Worm (Caenorhabditis elegans) whole organism, L3 larva: Measurements from ENCODE around the gene Y49F6B.14.

ENCODE experiments used
- R02D3.7 ChIP-seq: fragments of 150-350 bp; optimal IDR thresholded peaks from 2 replicates; lab custom pipeline; 2014; ENCODE audit warnings: missing biosample characterization, missing genetic modification characterization
- aly-2 ChIP-seq: fragments of 150-350 bp; optimal IDR thresholded peaks from 2 replicates; lab custom pipeline; 2014; ENCODE audit warnings: missing biosample characterization, missing genetic modification characterization
- ama-1 ChIP-seq: fragments of 150-350 bp; optimal IDR thresholded peaks from 2 replicates; lab custom pipeline; 2018
- ceh-16 ChIP-seq: sonication (generic microtip); optimal IDR thresholded peaks from 2 replicates; lab custom pipeline; 2017; ENCODE audit warnings: missing biosample characterization, missing genetic modification characterization
- ceh-28 ChIP-seq: fragments of 150-350 bp; optimal IDR thresholded peaks from 2 replicates; lab custom pipeline; 2014; ENCODE audit warnings: missing biosample characterization, missing genetic modification reagents, missing genetic modification characterization
- ceh-82 ChIP-seq: fragments of 150-350 bp; optimal IDR thresholded peaks from 2 replicates; lab custom pipeline; 2014; ENCODE audit warnings: missing biosample characterization, missing genetic modification characterization
- ceh-9 ChIP-seq: sonication (generic microtip); optimal IDR thresholded peaks from 2 replicates; lab custom pipeline; 2018; ENCODE audit warnings: missing biosample characterization, missing genetic modification characterization
- daf-12 ChIP-seq: fragments of 150-350 bp; optimal IDR thresholded peaks from 2 replicates; lab custom pipeline; 2014; ENCODE audit warnings: missing biosample characterization, missing genetic modification reagents, missing genetic modification characterization
- egl-27 ChIP-seq: sonication (generic microtip); optimal IDR thresholded peaks from 4 replicates; lab custom pipeline; 2017; ENCODE audit warnings: missing biosample characterization, missing genetic modification reagents, missing genetic modification characterization
- egl-5 ChIP-seq: fragments of 150-350 bp; optimal IDR thresholded peaks from 2 replicates; lab custom pipeline; 2017; ENCODE audit warnings: missing biosample characterization, missing genetic modification reagents, missing genetic modification characterization, inconsistent platforms
- elt-2 ChIP-seq: sonication (generic microtip); optimal IDR thresholded peaks from 2 replicates; lab custom pipeline; 2016; ENCODE audit warnings: missing genetic modification reagents, mild to moderate bottlenecking, missing genetic modification characterization, missing compliant biosample characterization
- elt-3 ChIP-seq, 3 experiments: fragments of 150-350 bp in 1 of 3; sonication (generic microtip) in 2 of 3; optimal IDR thresholded peaks; 2 replicates in 2 of 3; 4 replicates in 1 of 3; lab custom pipeline; 2014 to 2017; ENCODE audit warnings: missing biosample characterization in 3 of 3, missing genetic modification characterization in 3 of 3
- eor-1 ChIP-seq, 2 experiments: fragments of 150-350 bp; optimal IDR thresholded peaks; 2 replicates each; lab custom pipeline; 2014 to 2018; ENCODE audit warnings: missing biosample characterization in 2 of 2, missing genetic modification characterization in 2 of 2
- fkh-10 ChIP-seq: sonication (generic microtip); optimal IDR thresholded peaks from 2 replicates; lab custom pipeline; 2017; ENCODE audit warnings: missing biosample characterization, missing genetic modification reagents, missing genetic modification characterization
- fkh-2 ChIP-seq: fragments of 150-350 bp; optimal IDR thresholded peaks from 2 replicates; lab custom pipeline; 2014; ENCODE audit warnings: missing biosample characterization, missing genetic modification reagents, missing genetic modification characterization
- fos-1 ChIP-seq: fragments of 150-350 bp; optimal IDR thresholded peaks from 2 replicates; lab custom pipeline; 2014; ENCODE audit warnings: missing biosample characterization, missing genetic modification characterization
- hmg-11 ChIP-seq: sonication (generic microtip); optimal IDR thresholded peaks from 2 replicates; lab custom pipeline; 2016; ENCODE audit warnings: missing genetic modification characterization, missing compliant biosample characterization
- jun-1 ChIP-seq: fragments of 150-350 bp; optimal IDR thresholded peaks from 2 replicates; lab custom pipeline; 2014; ENCODE audit warnings: missing biosample characterization, missing genetic modification reagents, missing genetic modification characterization
- lin-15B ChIP-seq: fragments of 150-350 bp; optimal IDR thresholded peaks from 2 replicates; lab custom pipeline; 2014; ENCODE audit warnings: missing biosample characterization, missing genetic modification characterization
- lin-39 ChIP-seq: fragments of 150-350 bp; optimal IDR thresholded peaks from 2 replicates; lab custom pipeline; 2018; ENCODE audit warnings: missing biosample characterization, missing genetic modification reagents, missing genetic modification characterization
- lsy-12 ChIP-seq: sonication (generic microtip); optimal IDR thresholded peaks from 2 replicates; lab custom pipeline; 2016; ENCODE audit warnings: mild to moderate bottlenecking, missing genetic modification characterization, missing compliant biosample characterization
- mdl-1 ChIP-seq: fragments of 150-350 bp; optimal IDR thresholded peaks from 2 replicates; lab custom pipeline; 2014; ENCODE audit warnings: missing biosample characterization, missing genetic modification characterization
- mml-1 ChIP-seq: fragments of 150-350 bp; sonication (generic microtip); optimal IDR thresholded peaks from 3 replicates; lab custom pipeline; 2014; ENCODE audit warnings: missing biosample characterization, missing genetic modification characterization
- nfya-1 ChIP-seq: sonication (generic microtip); optimal IDR thresholded peaks from 2 replicates; lab custom pipeline; 2017; ENCODE audit warnings: missing genetic modification characterization, mild to moderate bottlenecking, missing compliant biosample characterization, antibody characterized with exemption, moderate library complexity; ENCODE audit not compliant: insufficient read depth
- nhr-11 ChIP-seq: fragments of 150-350 bp; optimal IDR thresholded peaks from 2 replicates; lab custom pipeline; 2014; ENCODE audit warnings: missing biosample characterization, missing genetic modification characterization
- nhr-12 ChIP-seq: fragments of 150-350 bp; optimal IDR thresholded peaks from 2 replicates; lab custom pipeline; 2014; ENCODE audit warnings: missing biosample characterization, missing genetic modification characterization
- nhr-23 ChIP-seq: fragments of 150-350 bp; optimal IDR thresholded peaks from 2 replicates; lab custom pipeline; 2014; ENCODE audit warnings: missing biosample characterization, missing genetic modification reagents, missing genetic modification characterization
- nhr-237 ChIP-seq: fragments of 150-350 bp; optimal IDR thresholded peaks from 2 replicates; lab custom pipeline; 2014; ENCODE audit warnings: missing biosample characterization, missing genetic modification characterization
- nhr-25 ChIP-seq: sonication (generic microtip); optimal IDR thresholded peaks from 2 replicates; lab custom pipeline; 2017; ENCODE audit warnings: missing biosample characterization, missing genetic modification characterization
- nhr-28 ChIP-seq: fragments of 150-350 bp; optimal IDR thresholded peaks from 2 replicates; lab custom pipeline; 2014; ENCODE audit warnings: missing biosample characterization, missing genetic modification characterization
- nhr-43 ChIP-seq: sonication (generic microtip); optimal IDR thresholded peaks from 2 replicates; lab custom pipeline; 2016; ENCODE audit warnings: mild to moderate bottlenecking, missing genetic modification characterization, missing compliant biosample characterization; ENCODE audit not compliant: poor library complexity, severe bottlenecking
- nhr-76 ChIP-seq: fragments of 150-350 bp; sonication (generic microtip); optimal IDR thresholded peaks from 5 replicates; lab custom pipeline; 2014; ENCODE audit warnings: missing biosample characterization, missing genetic modification characterization
- nhr-77 ChIP-seq: fragments of 150-350 bp; optimal IDR thresholded peaks from 2 replicates; lab custom pipeline; 2014; ENCODE audit warnings: missing biosample characterization, missing genetic modification characterization
- pha-4 ChIP-seq: fragments of 150-350 bp; optimal IDR thresholded peaks from 2 replicates; lab custom pipeline; 2014; ENCODE audit warnings: missing biosample characterization, missing genetic modification reagents, missing genetic modification characterization
- pqm-1 ChIP-seq: fragments of 150-350 bp; optimal IDR thresholded peaks from 2 replicates; lab custom pipeline; 2017; ENCODE audit warnings: missing biosample characterization, missing genetic modification characterization, inconsistent platforms
- sea-2 ChIP-seq: fragments of 150-350 bp; sonication (generic microtip); optimal IDR thresholded peaks from 4 replicates; lab custom pipeline; 2014; ENCODE audit warnings: missing biosample characterization, missing genetic modification reagents, missing genetic modification characterization
- skn-1 ChIP-seq: fragments of 150-350 bp; optimal IDR thresholded peaks from 2 replicates; lab custom pipeline; 2014; ENCODE audit warnings: missing biosample characterization, missing genetic modification characterization
- snpc-4 ChIP-seq: fragments of 150-350 bp; optimal IDR thresholded peaks from 2 replicates; lab custom pipeline; 2014; ENCODE audit warnings: missing biosample characterization, missing genetic modification characterization
- unc-62 ChIP-seq: fragments of 150-350 bp; sonication (generic microtip); optimal IDR thresholded peaks from 4 replicates; lab custom pipeline; 2014; ENCODE audit warnings: missing biosample characterization, missing genetic modification reagents, missing genetic modification characterization
- zag-1 ChIP-seq: fragments of 150-350 bp; optimal IDR thresholded peaks from 2 replicates; lab custom pipeline; 2014; ENCODE audit warnings: missing biosample characterization, missing genetic modification characterization
- ztf-11 ChIP-seq: fragments of 150-350 bp; optimal IDR thresholded peaks from 2 replicates; lab custom pipeline; 2014; ENCODE audit warnings: missing biosample characterization, missing genetic modification characterization
- ztf-4 ChIP-seq: fragments of 150-350 bp; optimal IDR thresholded peaks from 2 replicates; lab custom pipeline; 2014; ENCODE audit warnings: missing biosample characterization, missing genetic modification characterization

The Y49F6B.14 gene

DNA sequence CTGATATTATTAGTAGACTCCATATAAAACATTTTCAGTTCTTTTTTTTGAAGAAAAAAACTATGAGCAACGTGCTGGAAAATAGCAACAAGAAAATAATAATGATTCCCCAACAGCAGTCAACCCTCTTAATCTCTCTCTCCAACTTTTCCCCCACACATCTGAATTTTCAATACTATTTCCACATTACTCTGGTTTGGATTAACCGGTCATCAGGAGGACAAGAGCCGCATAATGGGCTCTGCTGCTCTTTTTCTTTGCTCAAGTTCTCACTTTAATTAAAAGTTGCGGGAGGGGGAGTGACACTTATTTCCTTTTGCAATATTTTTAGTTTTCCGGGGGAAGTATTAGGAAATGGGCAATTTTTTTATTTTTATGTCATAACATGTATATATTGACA, 12.2 kb upstream of the Y49F6B.14 start:
- no peak for TF ChIP-seq nhr-12 (tag; lab: Kevin White, UChicago)
- TF ChIP-seq nfya-1: no peak
- TF ChIP-seq nhr-43 (tag; lab: Kevin White, UChicago): no peak
- TF ChIP-seq skn-1 (tag; lab: Kevin White, UChicago): no peak
- no peak for TF ChIP-seq egl-5 (tag; lab: Kevin White, UChicago)
- no peak for TF ChIP-seq nhr-11
- TF ChIP-seq nhr-77 (tag; lab: Kevin White, UChicago): no peak
- no peak for TF ChIP-seq zag-1 (tag; lab: Kevin White, UChicago)
- TF ChIP-seq sea-2 (GFP tag; lab: Kevin White, UChicago): no peak
- no peak for TF ChIP-seq jun-1
- no peak for TF ChIP-seq aly-2 (tag; lab: Kevin White, UChicago)
- no peak for TF ChIP-seq eor-1 (tag; optimal IDR thresholded peaks at IDR 0.05; lab: Kevin White, UChicago)
- no peak for TF ChIP-seq nhr-237
- TF ChIP-seq, all 47 proteins: peak for 0

DNA sequence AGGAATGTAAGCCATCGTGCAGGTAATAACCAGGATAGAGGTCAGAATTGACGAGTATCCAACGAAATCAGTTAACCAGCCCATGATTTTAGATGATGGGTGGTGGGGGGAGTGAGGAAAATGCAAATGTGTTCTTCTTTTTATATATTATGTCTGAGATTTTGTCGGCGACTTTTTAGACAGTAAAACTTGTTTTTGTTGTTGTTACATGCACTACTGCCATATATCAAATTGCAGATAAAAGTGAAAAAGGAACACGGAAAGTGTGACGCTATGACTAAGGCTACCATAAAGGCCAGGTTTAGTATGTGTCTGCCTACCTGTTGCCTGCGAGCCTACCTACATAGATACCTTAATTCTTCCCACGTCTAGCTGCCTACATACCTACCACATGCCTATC, 8.8 kb upstream of the Y49F6B.14 start, which contains the start of gene col-72:
TSS of gene col-72 (minus strand) at position 101 of the 400 bp plus-strand sequence.
- TF ChIP-seq ama-1 (lab: Kevin White, UChicago) (no peak), nhr-23 (tag; lab: Kevin White, UChicago) (no peak), pqm-1 (tag; lab: Kevin White, UChicago) (no peak), nhr-12 (tag; lab: Kevin White, UChicago) (no peak), lsy-12 (no peak), lin-39 (tag; lab: Kevin White, UChicago) (no peak), R02D3.7 (tag; lab: Kevin White, UChicago) (no peak), nhr-25 (tag; lab: Kevin White, UChicago) (no peak), unc-62 (GFP tag; lab: Kevin White, UChicago) (no peak), fkh-2 (tag; lab: Kevin White, UChicago) (no peak), ceh-16 (tag; lab: Kevin White, UChicago) (no peak), nhr-11 (no peak), mdl-1 (tag; lab: Kevin White, UChicago) (no peak), nhr-43 (tag; lab: Kevin White, UChicago) (no peak), eor-1 (tag; optimal IDR thresholded peaks at IDR 0.05; lab: Kevin White, UChicago) (no peak), nhr-76 (no peak)
- TF ChIP-seq, all 47 proteins: peak for 0

- TF ChIP-seq lin-39 (tag; lab: Kevin White, UChicago) (peak; percentile 52), snpc-4 (tag; lab: Kevin White, UChicago) (peak; percentile 2), nhr-43 (tag; lab: Kevin White, UChicago) (peak; percentile 33), nhr-23 (tag; lab: Kevin White, UChicago) (peak; percentile 70), lin-15B (tag; lab: Kevin White, UChicago) (peak; percentile 83), nfya-1 (peak; percentile 75), R02D3.7 (tag; lab: Kevin White, UChicago) (peak; percentile 14), pha-4 (tag; lab: Kevin White, UChicago) (peak; percentile 49), nhr-11 (peak; percentile 42)
Observed at ce11 chrII:3523547-3523946, 8.3 kb upstream of the Y49F6B.14 start.

DNA sequence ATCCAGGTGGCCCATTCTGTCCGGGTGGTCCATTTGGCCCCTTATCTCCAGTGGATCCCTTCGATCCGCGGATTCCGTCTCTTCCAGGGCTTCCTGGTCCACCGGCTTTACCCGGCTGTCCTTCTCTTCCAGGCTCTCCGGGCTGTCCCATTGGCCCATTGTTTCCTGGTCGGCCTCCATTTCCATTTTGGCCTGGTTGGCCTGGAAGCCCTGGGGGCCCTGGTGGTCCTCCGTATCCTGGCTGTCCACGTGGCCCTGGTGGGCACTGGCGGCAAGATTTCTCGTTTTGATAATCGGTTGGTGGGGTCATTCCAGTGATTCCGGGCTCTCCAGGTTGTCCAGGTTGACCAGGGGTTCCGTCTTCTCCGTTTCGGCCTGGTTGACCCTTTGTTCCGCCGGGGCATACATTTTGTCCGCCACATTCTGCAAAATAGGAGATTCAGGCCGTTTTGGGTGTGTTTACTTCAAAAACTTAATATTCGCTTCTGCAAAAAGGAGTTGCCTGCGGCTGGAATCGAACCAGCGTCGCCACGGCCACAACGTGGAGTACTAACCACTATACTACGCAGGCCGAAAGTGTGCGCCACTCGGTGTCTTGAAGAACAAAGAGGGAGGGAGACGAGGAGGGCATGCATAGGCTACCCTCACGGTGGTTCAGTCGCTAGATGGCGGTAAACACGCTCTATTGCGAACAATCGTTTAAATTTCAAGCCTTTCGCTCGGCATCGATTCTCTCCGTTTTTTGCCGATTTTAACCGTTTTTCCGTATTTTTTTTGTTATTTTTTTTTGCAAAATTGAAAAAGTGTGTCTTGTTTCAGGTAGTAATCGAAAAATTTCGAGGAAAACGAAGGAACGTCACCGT, 5.9 kb upstream of the Y49F6B.14 start, which contains the start of gene W09G10.9:
TSS of gene W09G10.9 (plus strand) at position 813 of the 863 bp plus-strand sequence.
- TF ChIP-seq fos-1 (tag; lab: Kevin White, UChicago) (no peak), nhr-28 (tag; lab: Kevin White, UChicago) (no peak), skn-1 (tag; lab: Kevin White, UChicago) (peak; percentile 27), fkh-10 (no peak), ztf-11 (no peak), nhr-11 (no peak), ztf-4 (tag; lab: Kevin White, UChicago) (no peak), nhr-237 (no peak), mml-1 (tag; lab: Kevin White, UChicago) (no peak), snpc-4 (tag; lab: Kevin White, UChicago) (peak; percentile 25), unc-62 (GFP tag; lab: Kevin White, UChicago) (no peak), elt-2 (tag; lab: Kevin White, UChicago) (peak; percentile 42), egl-27 (tag; lab: Kevin White, UChicago) (no peak), ceh-16 (tag; lab: Kevin White, UChicago) (no peak), fkh-2 (tag; lab: Kevin White, UChicago) (no peak), ceh-9 (tag; lab: Kevin White, UChicago) (no peak), hmg-11 (peak; percentile 79), eor-1 (tag; optimal IDR thresholded peaks at IDR 0.05; lab: Kevin White, UChicago) (no peak), ceh-28 (tag; lab: Kevin White, UChicago) (no peak), pqm-1 (tag; lab: Kevin White, UChicago) (peak; percentile 8), elt-3 (tag; optimal IDR thresholded peaks at IDR 0.05; lab: Kevin White, UChicago) (no peak), aly-2 (tag; lab: Kevin White, UChicago) (no peak), lin-39 (tag; lab: Kevin White, UChicago) (peak; percentile 31), nhr-23 (tag; lab: Kevin White, UChicago) (peak; percentile 40), nhr-12 (tag; lab: Kevin White, UChicago) (no peak), ceh-82 (tag; lab: Kevin White, UChicago) (no peak), nhr-76 (no peak), egl-5 (tag; lab: Kevin White, UChicago) (no peak), daf-12 (tag; lab: Kevin White, UChicago) (no peak)
